Worm (Caenorhabditis elegans) whole organism, young adult: ENCODE measurements around the gene C15H9.2.

ENCODE experiments used
- F39B2.1 ChIP-seq: fragments of 200-800 bp; sonication (Bioruptor generic); IDR thresholded peaks from 2 replicates; pipeline ENCODE4 v1.3.6; 2022; ENCODE audit warnings: missing genetic modification reagents, missing genetic modification characterization, missing compliant biosample characterization
- bed-2 ChIP-seq: fragments of 200-800 bp; sonication (Bioruptor generic); IDR thresholded peaks from 2 replicates; pipeline ENCODE4 v1.3.6; 2022; ENCODE audit warnings: missing genetic modification reagents, missing genetic modification characterization, missing compliant biosample characterization
- chd-7 ChIP-seq: sonication (generic microtip); optimal IDR thresholded peaks from 2 replicates; lab custom pipeline; 2016; ENCODE audit warnings: mild to moderate bottlenecking, missing genetic modification characterization, moderate library complexity, missing compliant biosample characterization
- nhr-179 ChIP-seq: sonication (generic microtip); optimal IDR thresholded peaks from 2 replicates; lab custom pipeline; 2016; ENCODE audit warnings: mild to moderate bottlenecking, missing genetic modification characterization, missing compliant biosample characterization

DNA sequence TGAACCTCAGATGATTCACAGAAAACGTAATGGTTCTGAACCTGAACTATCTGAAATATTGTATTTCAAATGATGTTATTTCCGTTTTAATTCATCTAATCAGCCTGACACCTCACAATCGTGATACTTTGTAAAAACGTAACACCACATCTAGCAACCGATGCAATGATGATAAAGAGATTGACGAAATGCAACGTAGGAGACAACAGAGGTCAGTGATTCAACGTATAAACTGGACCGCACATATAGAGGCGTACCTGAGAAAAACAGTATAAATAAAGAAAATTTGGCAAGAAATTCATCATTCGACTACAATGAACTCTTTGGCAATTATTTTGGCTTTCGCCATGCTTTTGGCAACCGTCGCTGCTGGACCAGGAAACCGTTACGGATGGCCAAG lies 33.9 kb upstream of the C15H9.2 start, which contains the start of gene C45B2.2:
- TF ChIP-seq chd-7 (tag; lab: Kevin White, UChicago) (no peak), bed-2 (GFP tag; lab: Robert Waterston, UW) (no peak), F39B2.1 (GFP tag; lab: Robert Waterston, UW) (no peak), nhr-179 (tag; lab: Kevin White, UChicago) (no peak)
